Worm (Caenorhabditis elegans): ENCODE results near the gene T24C4.2.

The T24C4.2 gene

ce11 chrIII:881460-881859 lies 11.7 kb upstream of the T24C4.2 start (continued):
- TF ChIP-seq tlf-1 (GFP tag; optimal IDR thresholded peaks at IDR 0.05) (no peak), mes-4 (tag; optimal IDR thresholded peaks at IDR 0.05) (no peak), B0336.3 (GFP tag; IDR thresholded peaks at IDR 0.05) (peak; percentile 70), ama-1 (optimal IDR thresholded peaks at IDR 0.05) (no peak), ama-1 (GFP tag; optimal IDR thresholded peaks at IDR 0.05) (peak in 1 of 2 experiments; percentile 66), F57A8.1 (GFP tag; optimal IDR thresholded peaks at IDR 0.05) (no peak), ceh-27 (GFP tag; optimal IDR thresholded peaks at IDR 0.05) (no peak), F57C9.4 (tag; optimal IDR thresholded peaks at IDR 0.05) (no peak), nhr-120 (GFP tag; IDR thresholded peaks at IDR 0.05) (no peak), ceh-91 (GFP tag; IDR thresholded peaks at IDR 0.05) (no peak), efl-1 (GFP tag; optimal IDR thresholded peaks at IDR 0.05) (no peak), mxl-1 (tag; optimal IDR thresholded peaks at IDR 0.05) (no peak), nfya-2 (GFP tag; IDR thresholded peaks at IDR 0.05) (no peak), F37B4.10 (GFP tag; IDR thresholded peaks at IDR 0.05) (no peak), hlh-26 (GFP tag; conservative IDR thresholded peaks at IDR 0.05) (no peak), Y53G8AR.9 (GFP tag; conservative IDR thresholded peaks at IDR 0.05) (0 out of 2 replicates have a peak, but pooled peaks have one; percentile 43), lsl-1 (GFP tag; optimal IDR thresholded peaks at IDR 0.05) (peak; percentile 33), athp-1 (tag; optimal IDR thresholded peaks at IDR 0.05) (peak; percentile 78), zim-3 (tag; optimal IDR thresholded peaks at IDR 0.05) (no peak), lag-1 (GFP tag; IDR thresholded peaks at IDR 0.05) (no peak), F33H1.4 (GFP tag; IDR thresholded peaks at IDR 0.05) (no peak), Y79H2A.3 (GFP tag; conservative IDR thresholded peaks at IDR 0.05) (no peak), attf-3 (GFP tag; conservative IDR thresholded peaks at IDR 0.05) (no peak), nhr-27 (tag; optimal IDR thresholded peaks at IDR 0.05) (no peak), nfyb-1 (GFP tag; IDR thresholded peaks at IDR 0.05) (no peak), xnd-1 (tag; optimal IDR thresholded peaks at IDR 0.05) (no peak), lin-35 (GFP tag; optimal IDR thresholded peaks at IDR 0.05) (no peak), F52B5.7 (tag; optimal IDR thresholded peaks at IDR 0.05) (no peak), atf-7 (tag; optimal IDR thresholded peaks at IDR 0.05) (no peak), F55B11.4 (tag; optimal IDR thresholded peaks at IDR 0.05; ENCODE audit: borderline replicate concordance, insufficient read depth) (no peak), ekl-4 (GFP tag; IDR thresholded peaks at IDR 0.05) (peak; percentile 52), aptf-3 (GFP tag; IDR thresholded peaks at IDR 0.05) (no peak), cebp-2 (GFP tag; IDR thresholded peaks at IDR 0.05) (no peak), ztf-6 (GFP tag; IDR thresholded peaks at IDR 0.05) (no peak), ccch-3 (GFP tag; optimal IDR thresholded peaks at IDR 0.05) (no peak), Y67H2A.10 (GFP tag; conservative IDR thresholded peaks at IDR 0.05) (no peak), B0261.1 (tag; optimal IDR thresholded peaks at IDR 0.05) (no peak), ceh-79 (tag; optimal IDR thresholded peaks at IDR 0.05) (no peak), ceh-40 (GFP tag; IDR thresholded peaks at IDR 0.05) (no peak), let-526 (GFP tag; IDR thresholded peaks at IDR 0.05) (no peak), ztf-18 (tag; optimal IDR thresholded peaks at IDR 0.05) (no peak), hsf-1 (GFP tag; IDR thresholded peaks at IDR 0.05) (no peak), rec-8 (tag; optimal IDR thresholded peaks at IDR 0.05) (no peak), snpc-1.3 (tag; optimal IDR thresholded peaks at IDR 0.05; ENCODE audit: insufficient read depth) (no peak), F10E7.11 (tag; optimal IDR thresholded peaks at IDR 0.05) (no peak), let-607 (tag; optimal IDR thresholded peaks at IDR 0.05) (no peak), sea-2 (GFP tag; IDR thresholded peaks at IDR 0.05) (no peak), unc-62 (GFP tag; optimal IDR thresholded peaks at IDR 0.05) (no peak), ztf-22 (GFP tag; optimal IDR thresholded peaks at IDR 0.05) (no peak), ztf-28 (GFP tag; IDR thresholded peaks at IDR 0.05) (no peak)

Measured in whole organism, young adult.